Worm (Caenorhabditis elegans) whole organism, L1 larva: ENCODE results near the gene npr-39.

Experiments
- ama-1 ChIP-seq: fragments of 150-350 bp; optimal IDR thresholded peaks from 2 replicates; lab custom pipeline; 2014
- fkh-4 ChIP-seq: sonication (generic microtip); optimal IDR thresholded peaks from 2 replicates; lab custom pipeline; 2016; ENCODE audit warnings: missing compliant biosample characterization, missing genetic modification characterization, borderline replicate concordance
- hpl-2 ChIP-seq: fragments of 150-350 bp; optimal IDR thresholded peaks from 2 replicates; lab custom pipeline; 2014; ENCODE audit warnings: missing biosample characterization, missing genetic modification reagents, missing genetic modification characterization
- lin-39 ChIP-seq: fragments of 150-350 bp; optimal IDR thresholded peaks from 2 replicates; lab custom pipeline; 2014; ENCODE audit warnings: missing biosample characterization, missing genetic modification reagents, missing genetic modification characterization
- nhr-71 ChIP-seq: sonication (generic microtip); optimal IDR thresholded peaks from 2 replicates; lab custom pipeline; 2016; ENCODE audit warnings: mild to moderate bottlenecking, missing genetic modification characterization, moderate library complexity, missing compliant biosample characterization
- skn-1 ChIP-seq: fragments of 150-350 bp; optimal IDR thresholded peaks from 2 replicates; lab custom pipeline; 2014; ENCODE audit warnings: missing biosample characterization, missing genetic modification characterization
- tbx-2 ChIP-seq: sonication (generic microtip); optimal IDR thresholded peaks from 2 replicates; lab custom pipeline; 2016; ENCODE audit warnings: missing genetic modification characterization, missing compliant biosample characterization

- TF ChIP-seq nhr-71 (tag; lab: Kevin White, UChicago) (no peak), lin-39 (tag; lab: Kevin White, UChicago) (no peak), tbx-2 (tag; lab: Kevin White, UChicago) (no peak), hpl-2 (GFP tag; lab: Kevin White, UChicago) (no peak), fkh-4 (no peak), skn-1 (tag; lab: Kevin White, UChicago) (no peak), ama-1 (lab: Kevin White, UChicago) (no peak)
Observed at ce11 chrV:10078244-10078643, 11.4 kb downstream of the npr-39 start, which contains the start of gene R04B5.1.
